Fruit fly (Drosophila melanogaster) whole organism, pupa: ENCODE results near the gene Srrm1.

ENCODE experiments used
- CG10348 ChIP-seq: fragments of 200-800 bp; sonication (Bioruptor generic); IDR thresholded peaks from 2 replicates; pipeline ENCODE4 v1.3.6; 2022; ENCODE audit warnings: missing biosample characterization, missing genetic modification characterization
- CG12605 ChIP-seq: fragments of 200-800 bp; sonication (Bioruptor generic); IDR thresholded peaks from 2 replicates; pipeline ENCODE4 v1.3.6; 2022; ENCODE audit warnings: missing biosample characterization, missing genetic modification characterization
- CG13204 ChIP-seq: fragments of 200-800 bp; sonication (Bioruptor generic); optimal IDR thresholded peaks from 2 replicates; lab custom pipeline; 2018; ENCODE audit warnings: missing biosample characterization, mild to moderate bottlenecking, missing genetic modification characterization, moderate library complexity
- CG14655 ChIP-seq: fragments of 200-800 bp; sonication (Bioruptor generic); optimal IDR thresholded peaks from 3 replicates; lab custom pipeline; 2017; ENCODE audit warnings: mild to moderate bottlenecking, missing biosample characterization, missing genetic modification reagents, missing genetic modification characterization
- CG15710 ChIP-seq: fragments of 200-800 bp; sonication (Bioruptor generic); optimal IDR thresholded peaks from 2 replicates; lab custom pipeline; 2018; ENCODE audit warnings: missing biosample characterization, mild to moderate bottlenecking, missing genetic modification characterization, moderate library complexity
- CG17806 ChIP-seq: fragments of 200-800 bp; sonication (Bioruptor generic); optimal IDR thresholded peaks from 2 replicates; lab custom pipeline; 2018; ENCODE audit warnings: missing biosample characterization, mild to moderate bottlenecking, missing genetic modification characterization, moderate library complexity
- CG32121 ChIP-seq: fragments of 200-800 bp; sonication (Bioruptor generic); IDR thresholded peaks from 2 replicates; pipeline ENCODE4 v1.3.6; 2022; ENCODE audit warnings: missing biosample characterization, missing genetic modification characterization
- CG34367 ChIP-seq: fragments of 200-800 bp; sonication (Bioruptor generic); optimal IDR thresholded peaks from 2 replicates; lab custom pipeline; 2018; ENCODE audit warnings: missing biosample characterization, mild to moderate bottlenecking, missing genetic modification characterization
- CG4496 ChIP-seq: fragments of 200-800 bp; sonication (Bioruptor generic); IDR thresholded peaks from 3 replicates; pipeline ENCODE4 v1.3.6; 2022; ENCODE audit warnings: missing biosample characterization, missing genetic modification characterization
- CG8159 ChIP-seq: fragments of 200-800 bp; sonication (Bioruptor generic); optimal IDR thresholded peaks from 3 replicates; lab custom pipeline; 2018; ENCODE audit warnings: missing biosample characterization, mild to moderate bottlenecking, missing genetic modification characterization, moderate library complexity
- CG8301 ChIP-seq: fragments of 200-800 bp; sonication (Bioruptor generic); optimal IDR thresholded peaks from 2 replicates; lab custom pipeline; 2018; ENCODE audit warnings: missing biosample characterization, mild to moderate bottlenecking, missing genetic modification characterization
- CG9948 ChIP-seq: fragments of 200-800 bp; sonication (Bioruptor generic); optimal IDR thresholded peaks from 2 replicates; lab custom pipeline; 2018; ENCODE audit warnings: missing biosample characterization, mild to moderate bottlenecking, missing genetic modification characterization, moderate library complexity
- D1 ChIP-seq: fragments of 200-800 bp; sonication (Bioruptor generic); optimal IDR thresholded peaks from 2 replicates; lab custom pipeline; 2018; ENCODE audit warnings: missing biosample characterization, mild to moderate bottlenecking, missing genetic modification characterization, moderate library complexity
- EcR ChIP-seq: fragments of 200-800 bp; sonication (Bioruptor generic); optimal IDR thresholded peaks from 3 replicates; lab custom pipeline; 2019; ENCODE audit warnings: missing biosample characterization, missing genetic modification characterization, mild to moderate bottlenecking, moderate library complexity, missing genetic modification reagents
- Ets98B ChIP-seq: fragments of 200-800 bp; sonication (Bioruptor generic); IDR thresholded peaks from 2 replicates; pipeline ENCODE4 v1.3.6; 2022; ENCODE audit warnings: missing biosample characterization, missing genetic modification characterization
- Pif1A ChIP-seq: fragments of 200-800 bp; sonication (Bioruptor generic); optimal IDR thresholded peaks from 3 replicates; lab custom pipeline; 2016; ENCODE audit warnings: missing biosample characterization, missing genetic modification characterization
- Pif1B ChIP-seq: fragments of 200-800 bp; sonication (Bioruptor generic); optimal IDR thresholded peaks from 3 replicates; lab custom pipeline; 2016; ENCODE audit warnings: missing biosample characterization, missing genetic modification characterization
- Snoo ChIP-seq: fragments of 200-800 bp; sonication (Bioruptor generic); optimal IDR thresholded peaks from 3 replicates; lab custom pipeline; 2017; ENCODE audit warnings: missing biosample characterization, mild to moderate bottlenecking, missing genetic modification characterization, inconsistent platforms
- fd96Ca ChIP-seq: fragments of 200-800 bp; sonication (Bioruptor generic); IDR thresholded peaks from 3 replicates; pipeline ENCODE4 v1.3.6; 2022; ENCODE audit warnings: missing biosample characterization, missing genetic modification characterization
- gl ChIP-seq: fragments of 200-800 bp; sonication (Bioruptor generic); optimal IDR thresholded peaks from 2 replicates; lab custom pipeline; 2018; ENCODE audit warnings: missing biosample characterization, mild to moderate bottlenecking, missing genetic modification characterization
- rn ChIP-seq: fragments of 200-800 bp; sonication (Bioruptor generic); IDR thresholded peaks from 2 replicates; pipeline ENCODE4 v1.3.6; 2022; ENCODE audit warnings: missing biosample characterization, missing genetic modification characterization

Gene Srrm1

DNA sequence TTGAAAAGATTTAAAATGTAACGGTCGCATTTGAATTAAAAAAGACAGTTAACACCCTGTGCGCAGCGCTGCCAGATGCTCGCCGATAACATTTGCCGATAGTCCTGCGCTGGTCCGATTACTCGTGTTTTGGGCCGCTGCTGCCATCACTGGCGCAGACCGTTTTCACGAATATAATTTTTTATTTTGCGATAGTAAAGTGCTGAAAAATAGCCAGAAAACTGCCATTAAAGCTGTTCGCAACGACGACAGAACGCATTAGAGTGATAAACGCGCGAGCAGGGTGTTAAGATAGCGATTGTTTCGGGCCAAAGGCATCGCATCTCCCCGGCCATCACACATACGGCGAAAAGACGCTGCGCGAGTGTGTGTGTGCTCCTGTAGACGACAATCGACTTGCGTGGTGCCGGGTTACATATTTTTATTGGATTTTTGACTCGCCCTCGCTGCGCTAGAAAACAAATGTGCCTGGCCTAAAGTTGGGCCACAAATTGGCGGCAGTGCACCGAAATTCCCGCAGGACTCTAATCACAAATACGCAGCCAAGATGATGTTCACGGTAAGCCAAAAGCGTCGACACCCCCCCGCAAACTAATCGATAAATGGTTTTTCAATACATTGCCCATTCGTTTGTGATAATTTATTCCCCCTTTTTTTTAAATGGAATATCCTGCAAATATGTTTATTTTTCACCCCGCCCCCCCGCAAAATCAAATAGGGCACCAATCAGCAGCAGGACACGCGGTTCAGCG lies at the start of gene Srrm1:
TSS of gene Srrm1 (plus strand) at position 116 of the 752 bp plus-strand sequence.
- no peak for TF ChIP-seq CG8159 (tag; lab: Kevin White, UChicago)
- TF ChIP-seq CG4496 (GFP tag; lab: Robert Waterston, UW) = peak; percentile 34; the same call in 1 of the 3 replicates
- TF ChIP-seq EcR (GFP tag; lab: Kevin White, UChicago) = peak; percentile 15

DNA sequence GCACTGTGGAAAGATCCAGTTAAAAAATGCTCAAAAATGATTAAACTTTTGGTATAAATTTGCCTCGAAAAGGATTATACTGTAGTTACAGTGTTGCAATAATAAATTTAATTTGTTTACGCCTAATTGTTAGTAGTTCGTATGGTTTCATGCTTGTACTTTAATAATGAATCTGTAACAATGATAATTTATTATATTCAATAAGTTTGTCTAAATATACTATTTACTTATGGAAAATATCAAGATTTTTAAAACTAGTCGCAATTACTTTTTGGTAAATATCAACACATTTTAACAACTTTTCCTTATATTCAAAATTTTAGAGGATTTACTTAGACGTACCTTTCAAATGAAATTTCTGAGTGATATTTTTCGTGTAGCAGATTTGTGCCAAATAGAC lies 41.8 kb upstream of the Srrm1 start, which contains the start of gene CG11262:
TSS of gene CG11262 (plus strand) at position 301 of the 400 bp plus-strand sequence.
- no peak for TF ChIP-seq CG13204 (GFP tag; lab: Kevin White, UChicago)
- no peak for TF ChIP-seq CG17806 (tag; lab: Kevin White, UChicago)
- TF ChIP-seq CG10348 = no peak
- TF ChIP-seq CG32121 (GFP tag; lab: Robert Waterston, UW) = no peak
- no peak for TF ChIP-seq Pif1A
- TF ChIP-seq, all 21 proteins: peak for 0

DNA sequence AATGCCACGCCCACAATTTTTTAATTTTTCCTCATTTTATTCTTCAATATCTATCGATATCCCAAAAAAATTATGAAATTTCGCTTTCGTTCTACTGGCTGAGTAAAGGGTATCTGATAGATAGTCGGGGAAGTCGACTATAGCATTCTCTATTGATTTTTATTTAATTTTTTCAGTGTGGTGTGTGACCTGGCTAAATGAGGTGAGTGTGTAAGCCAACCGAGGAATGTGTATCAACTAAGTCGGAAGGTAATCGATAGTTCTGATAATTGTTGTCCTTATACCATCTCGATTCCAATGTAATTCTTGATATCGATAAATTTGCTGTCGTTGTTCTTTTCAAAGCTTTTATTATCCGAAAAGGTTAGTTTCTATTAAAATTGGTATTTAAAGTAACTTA lies 30.1 kb upstream of the Srrm1 start, which contains the start of gene CG11263:
TSS of gene CG11263 (plus strand) at position 328 of the 400 bp plus-strand sequence.
- TF ChIP-seq CG8159 (tag; lab: Kevin White, UChicago) (no peak), Ets98B (peak; percentile 57), CG14655 (GFP tag; lab: Kevin White, UChicago) (no peak), CG4496 (GFP tag; lab: Robert Waterston, UW) (peak; percentile 41; the same call in 2 of the 3 replicates), D1 (tag; lab: Kevin White, UChicago) (peak; percentile 51)

DNA sequence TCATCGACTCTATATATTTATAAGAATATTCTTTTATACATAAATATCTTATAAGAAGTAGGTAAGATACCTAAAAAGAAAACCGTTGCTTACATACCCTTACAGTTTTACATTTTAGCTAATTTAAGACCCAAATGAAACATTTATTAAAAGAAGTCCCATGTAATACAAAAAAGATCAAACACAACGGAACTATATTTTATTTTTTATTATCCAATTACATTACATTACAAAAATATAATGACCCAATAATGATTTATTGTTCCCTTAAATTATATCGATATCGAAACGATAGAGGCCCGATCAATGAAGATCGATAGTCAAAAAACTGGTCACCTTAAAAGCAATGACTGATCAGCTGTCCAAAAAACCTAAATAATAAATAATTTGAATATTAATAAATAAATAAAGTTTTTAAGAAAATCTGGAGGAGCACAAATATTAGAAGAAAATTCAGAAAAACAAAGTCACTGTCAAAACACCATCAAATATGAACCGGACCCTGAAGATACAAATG lies 28.6 kb upstream of the Srrm1 start:
- no peak for TF ChIP-seq CG12605 (GFP tag; lab: Robert Waterston, UW)
- TF ChIP-seq D1 (tag; lab: Kevin White, UChicago) = peak; percentile 32

DNA sequence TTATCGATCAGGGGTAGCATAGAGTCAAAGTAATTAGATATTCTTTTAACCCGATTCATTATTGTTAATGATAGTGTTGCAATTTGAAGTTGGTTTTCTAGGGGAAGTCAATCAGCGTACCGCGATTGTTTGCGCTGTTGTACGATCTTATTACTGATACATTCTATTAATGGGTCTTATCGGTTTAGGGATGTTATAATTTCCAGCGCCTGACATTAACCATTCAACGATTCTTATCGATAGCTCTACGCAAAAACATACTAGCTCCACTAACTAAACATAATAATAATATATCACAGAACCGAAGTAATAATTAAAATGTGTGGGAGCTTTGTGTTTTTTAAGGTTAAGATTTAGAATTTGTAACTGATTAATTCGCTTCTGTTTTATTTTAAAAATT lies 25.1 kb upstream of the Srrm1 start, which contains the start of gene Cul6:
TSS of gene Cul6 (minus strand) at position 175 of the 400 bp plus-strand sequence.
- no peak for TF ChIP-seq Pif1B (GFP tag; lab: Kevin White, UChicago)
- TF ChIP-seq gl = no peak
- no peak for TF ChIP-seq CG10348
- TF ChIP-seq CG14655 (GFP tag; lab: Kevin White, UChicago) = no peak
- no peak for TF ChIP-seq fd96Ca (GFP tag; lab: Robert Waterston, UW)
- TF ChIP-seq CG8159 (tag; lab: Kevin White, UChicago) = no peak
- TF ChIP-seq Pif1A = no peak
- no peak for TF ChIP-seq CG9948
- no peak for TF ChIP-seq Snoo
- TF ChIP-seq CG8301 (tag; lab: Kevin White, UChicago) = no peak
- TF ChIP-seq CG12605 (GFP tag; lab: Robert Waterston, UW) = no peak
- TF ChIP-seq CG34367 (tag; lab: Kevin White, UChicago) = no peak
- TF ChIP-seq CG15710 = no peak
- no peak for TF ChIP-seq CG32121 (GFP tag; lab: Robert Waterston, UW)
- TF ChIP-seq CG4496 (GFP tag; lab: Robert Waterston, UW) = no peak

DNA sequence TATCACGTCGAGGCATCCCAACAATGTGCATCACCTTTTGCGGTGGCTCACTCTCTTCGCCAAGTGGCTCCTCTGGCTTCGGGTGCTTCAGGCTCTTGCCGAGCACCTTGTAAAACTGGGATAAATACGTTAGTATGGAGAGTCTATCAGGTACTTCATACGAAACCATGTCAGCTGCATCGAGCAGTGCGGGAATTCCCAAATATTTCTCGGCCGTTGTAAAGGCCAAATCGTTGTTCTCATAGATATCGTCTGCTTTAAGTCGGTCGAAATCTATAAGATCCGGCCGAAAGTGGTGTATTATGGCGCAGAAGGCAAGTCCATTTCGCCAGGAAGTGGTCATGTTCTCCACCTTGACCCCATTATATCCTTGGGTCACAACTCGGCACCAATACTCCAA lies 21.9 kb upstream of the Srrm1 start:
- no peak for TF ChIP-seq fd96Ca (GFP tag; lab: Robert Waterston, UW)
- no peak for TF ChIP-seq Snoo
- TF ChIP-seq gl = no peak
- no peak for TF ChIP-seq CG8301 (tag; lab: Kevin White, UChicago)
- TF ChIP-seq CG17806 (tag; lab: Kevin White, UChicago) = no peak
- TF ChIP-seq CG32121 (GFP tag; lab: Robert Waterston, UW) = no peak
- no peak for TF ChIP-seq Pif1A
- no peak for TF ChIP-seq rn
- TF ChIP-seq EcR (GFP tag; lab: Kevin White, UChicago) = no peak
- TF ChIP-seq Pif1B (GFP tag; lab: Kevin White, UChicago) = no peak
- TF ChIP-seq CG12605 (GFP tag; lab: Robert Waterston, UW) = no peak
- TF ChIP-seq Ets98B = no peak
- TF ChIP-seq CG8159 (tag; lab: Kevin White, UChicago) = no peak
- TF ChIP-seq D1 (tag; lab: Kevin White, UChicago) = no peak
- no peak for TF ChIP-seq CG10348
- no peak for TF ChIP-seq CG14655 (GFP tag; lab: Kevin White, UChicago)
- TF ChIP-seq CG4496 (GFP tag; lab: Robert Waterston, UW) = no peak
- no peak for TF ChIP-seq CG9948
- TF ChIP-seq CG15710 = no peak

DNA sequence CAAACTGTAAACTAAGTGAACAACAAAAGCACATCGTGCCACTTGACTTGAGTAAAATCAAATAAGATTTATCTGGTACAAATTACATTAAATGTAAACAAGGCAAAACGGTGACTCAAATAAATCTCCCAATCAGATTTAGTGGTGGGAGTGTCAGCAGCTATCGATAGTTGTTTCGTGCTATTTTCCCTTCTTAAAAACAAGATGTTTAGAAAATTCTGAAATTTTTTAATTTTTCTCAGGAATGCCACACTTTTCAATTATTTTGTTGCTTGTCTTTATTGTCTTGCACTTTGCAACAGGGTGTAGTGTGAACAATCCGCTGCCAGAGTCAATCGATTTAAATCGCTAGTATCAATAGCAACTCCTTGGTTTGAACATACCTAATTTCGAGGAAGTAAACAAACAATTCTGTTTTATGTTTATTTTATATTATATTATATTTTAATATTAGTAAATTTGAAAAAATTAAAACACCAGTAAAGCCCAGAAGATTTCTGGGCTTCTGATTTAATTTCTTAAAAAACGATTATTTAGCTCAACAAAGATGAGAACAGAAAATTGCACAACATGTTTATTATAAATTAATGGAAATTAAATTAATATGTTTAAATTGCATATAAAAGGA lies 21.3 kb upstream of the Srrm1 start, which contains the start of gene MICAL-like:
TSS of gene MICAL-like (minus strand) at position 138 of the 628 bp plus-strand sequence.
- TF ChIP-seq Ets98B (no peak), EcR (GFP tag; lab: Kevin White, UChicago) (peak; percentile 89), CG17806 (tag; lab: Kevin White, UChicago) (no peak), CG4496 (GFP tag; lab: Robert Waterston, UW) (peak; percentile 25; the same call in 2 of the 3 replicates)
